Fruit fly (Drosophila melanogaster): Measurements from ENCODE around the gene Uba2.
A peak's percentile ranks its signal among the peaks of the same experiment; 100 is the strongest.

DNA sequence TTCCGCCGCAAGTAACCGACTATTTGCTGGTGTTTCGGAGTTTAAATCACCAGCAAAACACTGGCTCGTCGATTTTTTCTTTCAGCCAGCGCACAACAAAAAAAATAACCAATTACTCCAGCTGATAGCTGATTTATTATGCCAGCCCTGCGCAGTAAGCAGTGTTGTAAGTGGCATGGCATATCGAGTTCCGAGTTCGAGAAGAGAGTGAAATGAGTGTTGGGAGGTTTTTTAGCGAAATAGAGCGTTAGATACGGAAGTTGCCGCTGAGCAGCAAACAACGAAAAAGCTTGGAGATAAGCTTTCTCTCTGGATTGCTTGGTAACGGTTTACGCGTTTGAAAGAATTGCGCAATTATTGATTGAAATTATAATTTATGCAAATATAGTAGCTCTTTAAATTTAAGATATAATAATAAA is 36.0 kb downstream of the Uba2 start, which contains the start of gene CG7565:
- peak; percentile 25; the same call in 1 of the 2 replicates for TF ChIP-seq CG12605 (GFP tag; IDR thresholded peaks at IDR 0.05)
- no peak for TF ChIP-seq D1 (tag; optimal IDR thresholded peaks at IDR 0.05)
- TF ChIP-seq rn (GFP tag; IDR thresholded peaks at IDR 0.05) = no peak
- no peak for TF ChIP-seq EcR (GFP tag; optimal IDR thresholded peaks at IDR 0.05)
- TF ChIP-seq fd96Ca (GFP tag; IDR thresholded peaks at IDR 0.05) = no peak
- no peak for TF ChIP-seq CG15710 (tag; optimal IDR thresholded peaks at IDR 0.05)
- TF ChIP-seq Pif1B (GFP tag; optimal IDR thresholded peaks at IDR 0.05) = peak; percentile 30
- no peak for TF ChIP-seq CG13204 (GFP tag; optimal IDR thresholded peaks at IDR 0.05)
- TF ChIP-seq CG9948 (tag; optimal IDR thresholded peaks at IDR 0.05) = no peak
- TF ChIP-seq CG8301 (tag; optimal IDR thresholded peaks at IDR 0.05) = peak; percentile 11

Measured in whole organism, pupa.